Worm (Caenorhabditis elegans) whole organism, early embryonic: ENCODE measurements around the gene scl-20.

Experiments used
- B0310.2 ChIP-seq: sonication (generic microtip); optimal IDR thresholded peaks from 2 replicates; lab custom pipeline; 2016; ENCODE audit warnings: mild to moderate bottlenecking, missing genetic modification characterization, missing compliant biosample characterization
- aly-1 ChIP-seq: sonication (generic microtip); optimal IDR thresholded peaks from 2 replicates; lab custom pipeline; 2016; ENCODE audit warnings: missing genetic modification characterization, missing compliant biosample characterization
- ama-1 ChIP-seq: fragments of 150-350 bp; optimal IDR thresholded peaks from 2 replicates; lab custom pipeline; 2014
- ceh-13 ChIP-seq: fragments of 200-800 bp; sonication (Bioruptor generic); optimal IDR thresholded peaks from 2 replicates; lab custom pipeline; 2018; ENCODE audit warnings: mild to moderate bottlenecking, missing genetic modification characterization, missing compliant biosample characterization
- ets-7 ChIP-seq: sonication (generic microtip); optimal IDR thresholded peaks from 2 replicates; lab custom pipeline; 2016; ENCODE audit warnings: missing genotype, missing genetic modification characterization, missing compliant biosample characterization
- flt-1 ChIP-seq: fragments of 200-800 bp; sonication (Bioruptor generic); IDR thresholded peaks from 2 replicates; pipeline ENCODE4 v1.3.6; 2022; ENCODE audit warnings: missing genetic modification characterization, missing compliant biosample characterization
- hmbx-1 ChIP-seq: sonication (generic microtip); optimal IDR thresholded peaks from 2 replicates; lab custom pipeline; 2016; ENCODE audit warnings: mild to moderate bottlenecking, missing genetic modification characterization, missing compliant biosample characterization
- hmg-4 ChIP-seq: fragments of 200-800 bp; sonication (Bioruptor generic); optimal IDR thresholded peaks from 2 replicates; lab custom pipeline; 2018; ENCODE audit warnings: mild to moderate bottlenecking, missing genetic modification characterization, missing compliant biosample characterization
- hnd-1 ChIP-seq: sonication (generic microtip); optimal IDR thresholded peaks from 2 replicates; lab custom pipeline; 2016; ENCODE audit warnings: missing genetic modification characterization, missing compliant biosample characterization
- pes-1 ChIP-seq: fragments of 200-800 bp; sonication (Bioruptor generic); IDR thresholded peaks from 2 replicates; pipeline ENCODE4 v1.3.6; 2022; ENCODE audit warnings: missing genetic modification reagents, missing genetic modification characterization, missing compliant biosample characterization
- scrt-1 ChIP-seq: fragments of 200-800 bp; sonication (Bioruptor generic); IDR thresholded peaks from 2 replicates; pipeline ENCODE4 v1.3.6; 2022; ENCODE audit warnings: missing genetic modification characterization, missing compliant biosample characterization
- sea-1 ChIP-seq: fragments of 200-800 bp; sonication (Bioruptor generic); conservative IDR thresholded peaks from 2 replicates; pipeline ENCODE4 v1.3.6; 2022; ENCODE audit warnings: missing genetic modification characterization, missing compliant biosample characterization
- tbx-11 ChIP-seq: fragments of 200-800 bp; sonication (Bioruptor generic); IDR thresholded peaks from 2 replicates; pipeline ENCODE4 v1.3.6; 2022; ENCODE audit warnings: missing genetic modification characterization, missing compliant biosample characterization
- tbx-37 ChIP-seq: fragments of 200-800 bp; sonication (Bioruptor generic); conservative IDR thresholded peaks from 2 replicates; pipeline ENCODE4 v1.3.6; 2022; ENCODE audit warnings: missing genetic modification reagents, missing genetic modification characterization, missing compliant biosample characterization

- TF ChIP-seq hnd-1 (tag; lab: Kevin White, UChicago) = no peak
- TF ChIP-seq ama-1 = no peak
- no peak for TF ChIP-seq pes-1
- no peak for TF ChIP-seq hmbx-1 (tag; lab: Kevin White, UChicago)
- TF ChIP-seq flt-1 (GFP tag; lab: Robert Waterston, UW) = no peak
- TF ChIP-seq tbx-37 (GFP tag; lab: Robert Waterston, UW) = no peak
- no peak for TF ChIP-seq ceh-13 (GFP tag; lab: Kevin White, UChicago)
- TF ChIP-seq aly-1 (tag; lab: Kevin White, UChicago) = no peak
- TF ChIP-seq B0310.2 (tag; lab: Kevin White, UChicago) = no peak
- TF ChIP-seq sea-1 (GFP tag; lab: Robert Waterston, UW) = no peak
- TF ChIP-seq tbx-11 = no peak
- no peak for TF ChIP-seq scrt-1 (GFP tag; lab: Robert Waterston, UW)
- no peak for TF ChIP-seq hmg-4 (GFP tag; lab: Kevin White, UChicago)
- no peak for TF ChIP-seq ets-7 (tag; lab: Kevin White, UChicago)
These were observed 12.8 kb upstream of the scl-20 start, which contains the start of gene clec-251 for ce11 chrV:18746937-18747660.
